Worm (Caenorhabditis elegans): ENCODE data around the gene Y48G9A.6.

- TF ChIP-seq nhr-43 (tag; optimal IDR thresholded peaks at IDR 0.05; ENCODE audit: poor library complexity, severe bottlenecking) = no peak
- TF ChIP-seq unc-39 (tag; optimal IDR thresholded peaks at IDR 0.05) = no peak
- TF ChIP-seq lin-39 (tag; optimal IDR thresholded peaks at IDR 0.05) = no peak
- no peak for TF ChIP-seq snpc-4 (tag; optimal IDR thresholded peaks at IDR 0.05)
- TF ChIP-seq nhr-67 (tag; optimal IDR thresholded peaks at IDR 0.05) = no peak
- no peak for TF ChIP-seq elt-1 (tag; optimal IDR thresholded peaks at IDR 0.05)
- TF ChIP-seq ceh-16 (tag; optimal IDR thresholded peaks at IDR 0.05) = no peak
- TF ChIP-seq nfya-1 (tag; optimal IDR thresholded peaks at IDR 0.05; ENCODE audit: insufficient read depth) = no peak
- TF ChIP-seq ztf-11 (tag; optimal IDR thresholded peaks at IDR 0.05) = no peak
- no peak for TF ChIP-seq ceh-28 (tag; optimal IDR thresholded peaks at IDR 0.05)
- TF ChIP-seq nhr-237 (tag; optimal IDR thresholded peaks at IDR 0.05) = no peak
- TF ChIP-seq ama-1 (optimal IDR thresholded peaks at IDR 0.05) = no peak
- TF ChIP-seq ceh-82 (tag; optimal IDR thresholded peaks at IDR 0.05) = no peak
Measured at ce11 chrIII:2133928-2134327, 16.3 kb downstream of the Y48G9A.6 start.

Measured in whole organism, L3 larva.